Worm (Caenorhabditis elegans) whole organism, young adult: ENCODE data around the gene F15B9.11.

Source experiments
- B0261.1 ChIP-seq: sonication (generic microtip); optimal IDR thresholded peaks from 2 replicates; lab custom pipeline; 2016; ENCODE audit warnings: mild to moderate bottlenecking, missing genetic modification characterization, moderate library complexity, missing compliant biosample characterization
- F10E7.11 ChIP-seq: sonication (generic microtip); optimal IDR thresholded peaks from 2 replicates; lab custom pipeline; 2017; ENCODE audit warnings: mild to moderate bottlenecking, missing genetic modification characterization, moderate library complexity, missing compliant biosample characterization
- F22D6.2 ChIP-seq: sonication (generic microtip); optimal IDR thresholded peaks from 2 replicates; lab custom pipeline; 2016; ENCODE audit warnings: mild to moderate bottlenecking, missing genetic modification characterization, missing compliant biosample characterization
- F33H1.4 ChIP-seq: fragments of 200-800 bp; sonication (Bioruptor generic); IDR thresholded peaks from 2 replicates; pipeline ENCODE4 v1.3.6; 2022; ENCODE audit warnings: missing genetic modification reagents, missing genetic modification characterization, missing compliant biosample characterization
- F37B4.10 ChIP-seq: fragments of 200-800 bp; sonication (Bioruptor generic); IDR thresholded peaks from 2 replicates; pipeline ENCODE4 v1.3.6; 2022; ENCODE audit warnings: missing genetic modification characterization, missing compliant biosample characterization
- F39B2.1 ChIP-seq: fragments of 200-800 bp; sonication (Bioruptor generic); IDR thresholded peaks from 2 replicates; pipeline ENCODE4 v1.3.6; 2022; ENCODE audit warnings: missing genetic modification reagents, missing genetic modification characterization, missing compliant biosample characterization
- F55B11.4 ChIP-seq: sonication (generic microtip); optimal IDR thresholded peaks from 2 replicates; lab custom pipeline; 2016; ENCODE audit warnings: missing compliant biosample characterization, missing genetic modification characterization, borderline replicate concordance; ENCODE audit not compliant: insufficient read depth
- F57C9.4 ChIP-seq: sonication (generic microtip); optimal IDR thresholded peaks from 2 replicates; lab custom pipeline; 2017; ENCODE audit warnings: mild to moderate bottlenecking, missing genetic modification characterization, missing compliant biosample characterization
- K11D2.4 ChIP-seq: fragments of 200-800 bp; sonication (Bioruptor generic); IDR thresholded peaks from 2 replicates; pipeline ENCODE4 v1.3.6; 2022; ENCODE audit warnings: missing genetic modification reagents, missing genetic modification characterization, missing compliant biosample characterization
- T07F8.4 ChIP-seq: sonication (generic microtip); optimal IDR thresholded peaks from 2 replicates; lab custom pipeline; 2016; ENCODE audit warnings: mild to moderate bottlenecking, missing genetic modification characterization, moderate library complexity, missing compliant biosample characterization
- Y79H2A.3 ChIP-seq: fragments of 200-800 bp; sonication (Bioruptor generic); conservative IDR thresholded peaks from 2 replicates; pipeline ENCODE4 v1.3.6; 2022; ENCODE audit warnings: missing genetic modification reagents, missing genetic modification characterization, missing compliant biosample characterization
- Y95B8A.8 ChIP-seq: fragments of 200-800 bp; sonication (Bioruptor generic); IDR thresholded peaks from 2 replicates; pipeline ENCODE4 v1.3.6; 2022; ENCODE audit warnings: missing genetic modification reagents, missing genetic modification characterization, missing compliant biosample characterization
- aptf-2 ChIP-seq: fragments of 200-800 bp; sonication (Bioruptor generic); conservative IDR thresholded peaks from 2 replicates; pipeline ENCODE4 v1.3.6; 2022; ENCODE audit warnings: missing genetic modification reagents, missing genetic modification characterization, missing compliant biosample characterization
- aptf-3 ChIP-seq: fragments of 200-800 bp; sonication (Bioruptor generic); IDR thresholded peaks from 2 replicates; pipeline ENCODE4 v1.3.6; 2022; ENCODE audit warnings: missing genetic modification characterization, missing compliant biosample characterization
- atf-7 ChIP-seq: sonication (generic microtip); optimal IDR thresholded peaks from 2 replicates; lab custom pipeline; 2017; ENCODE audit warnings: mild to moderate bottlenecking, missing genetic modification characterization, missing compliant biosample characterization
- attf-5 ChIP-seq: fragments of 200-800 bp; sonication (Bioruptor generic); optimal IDR thresholded peaks from 2 replicates; lab custom pipeline; 2018; ENCODE audit warnings: mild to moderate bottlenecking, missing genetic modification characterization, missing compliant biosample characterization
- ccch-3 ChIP-seq: fragments of 200-800 bp; sonication (Bioruptor generic); optimal IDR thresholded peaks from 2 replicates; lab custom pipeline; 2018; ENCODE audit warnings: mild to moderate bottlenecking, missing genetic modification characterization, missing compliant biosample characterization
- dpl-1 ChIP-seq: fragments of 150-350 bp; optimal IDR thresholded peaks from 2 replicates; lab custom pipeline; 2014; ENCODE audit warnings: missing biosample characterization, missing genetic modification reagents, missing genetic modification characterization
- egl-18 ChIP-seq: fragments of 200-800 bp; sonication (Bioruptor generic); IDR thresholded peaks from 2 replicates; pipeline ENCODE4 v1.3.6; 2022; ENCODE audit warnings: missing genetic modification reagents, missing genetic modification characterization, missing compliant biosample characterization
- egl-44 ChIP-seq: fragments of 200-800 bp; sonication (Bioruptor generic); IDR thresholded peaks from 2 replicates; pipeline ENCODE4 v1.3.6; 2022; ENCODE audit warnings: missing genetic modification reagents, missing genetic modification characterization, missing compliant biosample characterization
- ekl-4 ChIP-seq: fragments of 200-800 bp; sonication (Bioruptor generic); IDR thresholded peaks from 2 replicates; pipeline ENCODE4 v1.3.6; 2022; ENCODE audit warnings: missing genetic modification reagents, missing genetic modification characterization, missing compliant biosample characterization
- gei-17 ChIP-seq: fragments of 200-800 bp; sonication (Bioruptor generic); optimal IDR thresholded peaks from 2 replicates; lab custom pipeline; 2018; ENCODE audit warnings: mild to moderate bottlenecking, missing genetic modification characterization, missing compliant biosample characterization
- hlh-12 ChIP-seq: sonication (generic microtip); optimal IDR thresholded peaks from 2 replicates; lab custom pipeline; 2016; ENCODE audit warnings: missing genetic modification characterization, missing compliant biosample characterization
- hmg-1.2 ChIP-seq: fragments of 200-800 bp; sonication (Bioruptor generic); IDR thresholded peaks from 2 replicates; pipeline ENCODE4 v1.3.6; 2022; ENCODE audit warnings: missing genetic modification reagents, missing genetic modification characterization, missing compliant biosample characterization
- hrde-1 ChIP-seq: sonication (generic microtip); optimal IDR thresholded peaks from 2 replicates; lab custom pipeline; 2016; ENCODE audit warnings: missing genetic modification characterization, mild to moderate bottlenecking, missing compliant biosample characterization, moderate library complexity, missing genotype, missing genetic modification reagents, borderline replicate concordance
- let-526 ChIP-seq: fragments of 200-800 bp; sonication (Bioruptor generic); IDR thresholded peaks from 2 replicates; pipeline ENCODE4 v1.3.6; 2022; ENCODE audit warnings: missing genetic modification reagents, missing genetic modification characterization, missing compliant biosample characterization
- let-607 ChIP-seq, 2 experiments: fragments of 200-800 bp in 1 of 2; sonication (Bioruptor generic) in 1 of 2; sonication (generic microtip) in 1 of 2; optimal IDR thresholded peaks; 2 replicates each; lab custom pipeline; 2016 to 2018; ENCODE audit warnings: mild to moderate bottlenecking in 2 of 2, missing compliant biosample characterization in 2 of 2, missing genetic modification characterization in 2 of 2, moderate library complexity in 2 of 2, missing genotype in 1 of 2
- lin-26 ChIP-seq: fragments of 200-800 bp; sonication (Bioruptor generic); IDR thresholded peaks from 2 replicates; pipeline ENCODE4 v1.3.6; 2022; ENCODE audit warnings: missing genetic modification reagents, missing genetic modification characterization, missing compliant biosample characterization
- lin-35 ChIP-seq, 3 experiments: fragments of 150-350 bp in 2 of 3; sonication (generic microtip) in 1 of 3; optimal IDR thresholded peaks; 2 replicates each; lab custom pipeline; 2014 to 2018; ENCODE audit warnings: missing biosample characterization in 3 of 3, missing genetic modification characterization in 3 of 3, missing genetic modification reagents in 3 of 3
- lir-1 ChIP-seq: fragments of 200-800 bp; sonication (Bioruptor generic); conservative IDR thresholded peaks from 2 replicates; pipeline ENCODE4 v1.3.6; 2022; ENCODE audit warnings: missing genetic modification reagents, missing genetic modification characterization, missing compliant biosample characterization
- madf-10 ChIP-seq: sonication (generic microtip); optimal IDR thresholded peaks from 2 replicates; lab custom pipeline; 2016; ENCODE audit warnings: mild to moderate bottlenecking, missing genetic modification characterization, missing compliant biosample characterization
- madf-6 ChIP-seq: fragments of 200-800 bp; sonication (Bioruptor generic); IDR thresholded peaks from 2 replicates; pipeline ENCODE4 v1.3.6; 2022; ENCODE audit warnings: missing genetic modification reagents, missing genetic modification characterization, missing compliant biosample characterization
- mcd-1 ChIP-seq: fragments of 200-800 bp; sonication (Bioruptor generic); IDR thresholded peaks from 2 replicates; pipeline ENCODE4 v1.3.6; 2022; ENCODE audit warnings: missing genetic modification reagents, missing genetic modification characterization, missing compliant biosample characterization
- mxl-1 ChIP-seq: sonication (generic microtip); optimal IDR thresholded peaks from 2 replicates; lab custom pipeline; 2016; ENCODE audit warnings: missing genetic modification characterization, missing compliant biosample characterization
- nfya-1 ChIP-seq: sonication (generic microtip); optimal IDR thresholded peaks from 2 replicates; lab custom pipeline; 2017; ENCODE audit warnings: antibody characterized with exemption, missing compliant biosample characterization, missing genetic modification characterization, borderline replicate concordance; ENCODE audit not compliant: insufficient read depth
- nfya-2 ChIP-seq: fragments of 200-800 bp; sonication (Bioruptor generic); IDR thresholded peaks from 2 replicates; pipeline ENCODE4 v1.3.6; 2022; ENCODE audit warnings: missing genetic modification reagents, missing genetic modification characterization, missing compliant biosample characterization
- nhr-179 ChIP-seq: sonication (generic microtip); optimal IDR thresholded peaks from 2 replicates; lab custom pipeline; 2016; ENCODE audit warnings: mild to moderate bottlenecking, missing genetic modification characterization, missing compliant biosample characterization
- nhr-27 ChIP-seq: fragments of 200-800 bp; sonication (Bioruptor generic); optimal IDR thresholded peaks from 2 replicates; lab custom pipeline; 2018; ENCODE audit warnings: mild to moderate bottlenecking, missing genetic modification characterization, moderate library complexity, missing compliant biosample characterization
- nhr-90 ChIP-seq: sonication (generic microtip); optimal IDR thresholded peaks from 2 replicates; lab custom pipeline; 2016; ENCODE audit warnings: missing genotype, mild to moderate bottlenecking, missing genetic modification characterization, missing compliant biosample characterization
- pbrm-1 ChIP-seq: fragments of 200-800 bp; sonication (Bioruptor generic); IDR thresholded peaks from 2 replicates; pipeline ENCODE4 v1.3.6; 2022; ENCODE audit warnings: missing genetic modification reagents, missing genetic modification characterization, missing compliant biosample characterization
- snpc-1.1 ChIP-seq: sonication (generic microtip); optimal IDR thresholded peaks from 2 replicates; lab custom pipeline; 2017; ENCODE audit warnings: missing genetic modification characterization, mild to moderate bottlenecking, missing compliant biosample characterization, antibody characterized with exemption, moderate library complexity, missing genotype, missing genetic modification reagents; ENCODE audit not compliant: insufficient read depth
- snpc-1.3 ChIP-seq: sonication (generic microtip); optimal IDR thresholded peaks from 2 replicates; lab custom pipeline; 2017; ENCODE audit warnings: missing genetic modification characterization, mild to moderate bottlenecking, missing compliant biosample characterization, antibody characterized with exemption, moderate library complexity, missing genotype, missing genetic modification reagents; ENCODE audit not compliant: insufficient read depth
- snpc-3.4 ChIP-seq: sonication (generic microtip); optimal IDR thresholded peaks from 2 replicates; lab custom pipeline; 2017; ENCODE audit warnings: missing genetic modification characterization, mild to moderate bottlenecking, missing compliant biosample characterization, antibody characterized with exemption, moderate library complexity, missing genotype, missing genetic modification reagents
- tbx-9 ChIP-seq: sonication (generic microtip); optimal IDR thresholded peaks from 2 replicates; lab custom pipeline; 2016; ENCODE audit warnings: borderline replicate concordance, missing genetic modification characterization, inconsistent platforms, missing compliant biosample characterization
- tlf-1 ChIP-seq: fragments of 200-800 bp; sonication (Bioruptor generic); optimal IDR thresholded peaks from 2 replicates; lab custom pipeline; 2018; ENCODE audit warnings: mild to moderate bottlenecking, missing genetic modification characterization, missing compliant biosample characterization
- xnd-1 ChIP-seq: sonication (generic microtip); optimal IDR thresholded peaks from 2 replicates; lab custom pipeline; 2016; ENCODE audit warnings: missing genotype, missing genetic modification reagents, missing genetic modification characterization, missing compliant biosample characterization
- ztf-26 ChIP-seq: sonication (generic microtip); optimal IDR thresholded peaks from 2 replicates; lab custom pipeline; 2017; ENCODE audit warnings: missing genetic modification characterization, missing compliant biosample characterization
- ztf-3 ChIP-seq: fragments of 200-800 bp; sonication (Bioruptor generic); optimal IDR thresholded peaks from 2 replicates; lab custom pipeline; 2018; ENCODE audit warnings: mild to moderate bottlenecking, missing genetic modification characterization, missing compliant biosample characterization

F15B9.11 gene

ce11 chrV:13003378-13003777 is 10.7 kb upstream of the F15B9.11 start (continued):
- TF ChIP-seq tbx-9 (tag; lab: Kevin White, UChicago) (no peak), madf-10 (tag; lab: Kevin White, UChicago) (peak; percentile 58), nhr-27 (tag; lab: Kevin White, UChicago) (no peak), snpc-1.1 (no peak), nfya-2 (GFP tag; lab: Robert Waterston, UW) (no peak), hlh-12 (tag; lab: Kevin White, UChicago) (peak; percentile 2), mcd-1 (GFP tag; lab: Robert Waterston, UW) (peak; percentile 59), F10E7.11 (no peak), aptf-3 (GFP tag; lab: Robert Waterston, UW) (0 out of 2 replicates have a peak, but pooled peaks have one; percentile 13), F55B11.4 (tag; lab: Kevin White, UChicago) (no peak), hmg-1.2 (peak; percentile 78), madf-6 (peak; percentile 65), F37B4.10 (GFP tag; lab: Robert Waterston, UW) (no peak), ekl-4 (GFP tag; lab: Robert Waterston, UW) (peak; percentile 58; the same call in 1 of the 2 replicates), T07F8.4 (peak; percentile 68), ztf-26 (tag; lab: Kevin White, UChicago) (peak; percentile 51), snpc-1.3 (tag; lab: Kevin White, UChicago) (peak; percentile 85), egl-18 (no peak), K11D2.4 (GFP tag; lab: Robert Waterston, UW) (no peak), egl-44 (GFP tag; lab: Robert Waterston, UW) (peak; percentile 84; the same call in 1 of the 2 replicates), attf-5 (GFP tag; lab: Kevin White, UChicago) (no peak), aptf-2 (GFP tag; lab: Robert Waterston, UW) (no peak), nhr-179 (tag; lab: Kevin White, UChicago) (peak; percentile 0), nfya-1 (no peak), let-526 (0 out of 2 replicates have a peak, but pooled peaks have one; percentile 44), atf-7 (tag; lab: Kevin White, UChicago) (peak; percentile 69), ccch-3 (no peak), xnd-1 (tag; lab: Kevin White, UChicago) (no peak), gei-17 (no peak), snpc-3.4 (peak; percentile 92), mxl-1 (tag; lab: Kevin White, UChicago) (peak; percentile 62), F57C9.4 (tag; lab: Kevin White, UChicago) (no peak), Y79H2A.3 (GFP tag; lab: Robert Waterston, UW) (no peak), ztf-3 (GFP tag; lab: Kevin White, UChicago) (peak; percentile 45), let-607 (tag; optimal IDR thresholded peaks at IDR 0.05; lab: Kevin White, UChicago) (peak; percentile 10 to 55), tlf-1 (no peak), lin-35 (GFP tag; optimal IDR thresholded peaks at IDR 0.05; lab: Kevin White, UChicago) (peak in 1 of 3 experiments; percentile 56), hrde-1 (tag; lab: Kevin White, UChicago) (peak; percentile 63), nhr-90 (tag; lab: Kevin White, UChicago) (peak; percentile 76), pbrm-1 (GFP tag; lab: Robert Waterston, UW) (peak; percentile 67), F22D6.2 (tag; lab: Kevin White, UChicago) (no peak), lir-1 (GFP tag; lab: Robert Waterston, UW) (0 out of 2 replicates have a peak, but pooled peaks have one; percentile 42), F39B2.1 (no peak), lin-26 (peak; percentile 87), dpl-1 (GFP tag; lab: Kevin White, UChicago) (no peak), F33H1.4 (no peak), Y95B8A.8 (GFP tag; lab: Robert Waterston, UW) (no peak), B0261.1 (tag; lab: Kevin White, UChicago) (peak; percentile 87)
